Worm (Caenorhabditis elegans) whole organism, L4 larva: ENCODE data around the gene T26C5.5.
A peak's percentile ranks its signal among the peaks of the same experiment; 100 is the strongest.

Experiments used
- D1046.2 ChIP-seq: fragments of 200-800 bp; sonication (Bioruptor generic); IDR thresholded peaks from 2 replicates; pipeline ENCODE4 v1.3.6; 2022; ENCODE audit warnings: missing genetic modification characterization, missing compliant biosample characterization
- F37D6.2 ChIP-seq: sonication (generic microtip); optimal IDR thresholded peaks from 2 replicates; lab custom pipeline; 2016; ENCODE audit warnings: mild to moderate bottlenecking, missing genetic modification characterization, missing compliant biosample characterization
- F44E2.7 ChIP-seq: fragments of 200-800 bp; sonication (Bioruptor generic); IDR thresholded peaks from 2 replicates; pipeline ENCODE4 v2.1.2; 2022; ENCODE audit warnings: missing genetic modification characterization, missing compliant biosample characterization
- T20F7.1 ChIP-seq: fragments of 200-800 bp; sonication (Bioruptor generic); optimal IDR thresholded peaks from 2 replicates; lab custom pipeline; 2018; ENCODE audit warnings: mild to moderate bottlenecking, missing genetic modification characterization, missing compliant biosample characterization
- Y48G9A.11 ChIP-seq: fragments of 200-800 bp; sonication (Bioruptor generic); IDR thresholded peaks from 2 replicates; pipeline ENCODE4 v1.3.6; 2022; ENCODE audit warnings: missing genetic modification reagents, missing genetic modification characterization, missing compliant biosample characterization
- ZK337.2 ChIP-seq: fragments of 200-800 bp; sonication (Bioruptor generic); IDR thresholded peaks from 2 replicates; pipeline ENCODE4 v1.3.6; 2022; ENCODE audit warnings: missing genetic modification reagents, missing genetic modification characterization, missing compliant biosample characterization
- aha-1 ChIP-seq: fragments of 150-350 bp; peaks from one replicate; lab custom pipeline; 2014; ENCODE audit warnings: missing biosample characterization, missing genetic modification characterization
- aly-2 ChIP-seq: sonication (generic microtip); optimal IDR thresholded peaks from 2 replicates; lab custom pipeline; 2018; ENCODE audit warnings: missing biosample characterization, missing genetic modification characterization
- ceh-82 ChIP-seq: sonication (generic microtip); optimal IDR thresholded peaks from 2 replicates; lab custom pipeline; 2017; ENCODE audit warnings: missing biosample characterization, missing genetic modification characterization
- daf-8 ChIP-seq: fragments of 200-800 bp; sonication (Bioruptor generic); IDR thresholded peaks from 2 replicates; pipeline ENCODE4 v1.3.6; 2022; ENCODE audit warnings: missing genetic modification characterization, missing compliant biosample characterization
- dmd-6 ChIP-seq: fragments of 200-800 bp; sonication (Bioruptor generic); IDR thresholded peaks from 2 replicates; pipeline ENCODE4 v1.3.6; 2022; ENCODE audit warnings: missing genetic modification reagents, missing genetic modification characterization, missing compliant biosample characterization
- dmd-8 ChIP-seq: fragments of 200-800 bp; sonication (Bioruptor generic); IDR thresholded peaks from 2 replicates; pipeline ENCODE4 v1.3.6; 2022; ENCODE audit warnings: missing genetic modification characterization, missing compliant biosample characterization
- dmd-9 ChIP-seq: fragments of 200-800 bp; sonication (Bioruptor generic); IDR thresholded peaks from 2 replicates; pipeline ENCODE4 v1.3.6; 2022; ENCODE audit warnings: missing genetic modification reagents, missing genetic modification characterization, missing compliant biosample characterization
- egl-27 ChIP-seq: sonication (generic microtip); optimal IDR thresholded peaks from 3 replicates; lab custom pipeline; 2017; ENCODE audit warnings: missing biosample characterization, missing genetic modification reagents, missing genetic modification characterization
- fos-1 ChIP-seq: fragments of 150-350 bp; optimal IDR thresholded peaks from 2 replicates; lab custom pipeline; 2014; ENCODE audit warnings: missing biosample characterization, missing genetic modification characterization
- hif-1 ChIP-seq, 2 experiments: sonication (generic microtip); optimal IDR thresholded peaks; 2 replicates each; lab custom pipeline; 2016 to 2017; ENCODE audit warnings: missing compliant biosample characterization in 2 of 2, missing genetic modification characterization in 2 of 2, missing genetic modification reagents in 2 of 2, missing genotype in 2 of 2, mild to moderate bottlenecking in 1 of 2
- hlh-11 ChIP-seq: fragments of 200-800 bp; sonication (Bioruptor generic); optimal IDR thresholded peaks from 2 replicates; lab custom pipeline; 2018; ENCODE audit warnings: mild to moderate bottlenecking, missing genetic modification characterization, missing compliant biosample characterization
- jun-1 ChIP-seq: fragments of 150-350 bp; optimal IDR thresholded peaks from 2 replicates; lab custom pipeline; 2014; ENCODE audit warnings: missing biosample characterization, missing genetic modification reagents, missing genetic modification characterization
- lin-1 ChIP-seq: fragments of 200-800 bp; sonication (Bioruptor generic); IDR thresholded peaks from 2 replicates; pipeline ENCODE4 v1.3.6; 2022; ENCODE audit warnings: missing genetic modification reagents, missing genetic modification characterization, missing compliant biosample characterization
- lin-29 ChIP-seq: fragments of 200-800 bp; sonication (Bioruptor generic); IDR thresholded peaks from 2 replicates; pipeline ENCODE4 v1.3.6; 2022; ENCODE audit warnings: missing genetic modification reagents, missing genetic modification characterization, missing compliant biosample characterization
- lin-39 ChIP-seq: fragments of 150-350 bp; optimal IDR thresholded peaks from 2 replicates; lab custom pipeline; 2014; ENCODE audit warnings: missing biosample characterization, missing genetic modification reagents, missing genetic modification characterization
- lir-3 ChIP-seq: sonication (generic microtip); optimal IDR thresholded peaks from 2 replicates; lab custom pipeline; 2016; ENCODE audit warnings: mild to moderate bottlenecking, missing genetic modification characterization, missing compliant biosample characterization
- mdl-1 ChIP-seq, 2 experiments: fragments of 150-350 bp in 1 of 2; sonication (generic microtip) in 1 of 2; optimal IDR thresholded peaks; 2 replicates each; lab custom pipeline; 2014 to 2017; ENCODE audit warnings: missing biosample characterization in 2 of 2, missing genetic modification characterization in 2 of 2
- mdt-29 ChIP-seq: fragments of 200-800 bp; sonication (Bioruptor generic); IDR thresholded peaks from 2 replicates; pipeline ENCODE4 v1.3.6; 2022; ENCODE audit warnings: missing genetic modification reagents, missing genetic modification characterization, missing compliant biosample characterization
- mep-1 ChIP-seq: fragments of 150-350 bp; sonication (generic microtip); optimal IDR thresholded peaks from 3 replicates; lab custom pipeline; 2014; ENCODE audit warnings: missing biosample characterization, missing genetic modification characterization
- mes-2 ChIP-seq: sonication (generic microtip); optimal IDR thresholded peaks from 2 replicates; lab custom pipeline; 2016; ENCODE audit warnings: missing genotype, mild to moderate bottlenecking, missing genetic modification characterization, missing compliant biosample characterization; ENCODE audit not compliant: poor library complexity, severe bottlenecking
- mxl-2 ChIP-seq: fragments of 200-800 bp; sonication (Bioruptor generic); conservative IDR thresholded peaks from 2 replicates; pipeline ENCODE4 v1.3.6; 2022; ENCODE audit warnings: missing genetic modification reagents, missing genetic modification characterization, missing compliant biosample characterization
- nhr-10 ChIP-seq: fragments of 150-350 bp; optimal IDR thresholded peaks from 2 replicates; lab custom pipeline; 2014; ENCODE audit warnings: missing biosample characterization, missing genetic modification characterization
- nhr-11 ChIP-seq: fragments of 150-350 bp; optimal IDR thresholded peaks from 2 replicates; lab custom pipeline; 2014; ENCODE audit warnings: missing biosample characterization, missing genetic modification characterization
- nhr-25 ChIP-seq: sonication (generic microtip); optimal IDR thresholded peaks from 2 replicates; lab custom pipeline; 2017; ENCODE audit warnings: missing genetic modification characterization, mild to moderate bottlenecking, missing compliant biosample characterization, antibody characterized with exemption, moderate library complexity, borderline replicate concordance; ENCODE audit not compliant: insufficient read depth
- nhr-41 ChIP-seq: fragments of 200-800 bp; sonication (Bioruptor generic); IDR thresholded peaks from 2 replicates; pipeline ENCODE4 v1.3.6; 2022; ENCODE audit warnings: missing genetic modification reagents, missing genetic modification characterization, missing compliant biosample characterization
- nhr-48 ChIP-seq: sonication (generic microtip); optimal IDR thresholded peaks from 2 replicates; lab custom pipeline; 2016; ENCODE audit warnings: mild to moderate bottlenecking, missing genetic modification characterization, missing compliant biosample characterization
- php-3 ChIP-seq: fragments of 200-800 bp; sonication (Bioruptor generic); IDR thresholded peaks from 2 replicates; pipeline ENCODE4 v1.3.6; 2022; ENCODE audit warnings: missing genetic modification reagents, missing genetic modification characterization, missing compliant biosample characterization
- skn-1 ChIP-seq: fragments of 150-350 bp; optimal IDR thresholded peaks from 2 replicates; lab custom pipeline; 2014; ENCODE audit warnings: missing biosample characterization, missing genetic modification characterization
- snpc-4 ChIP-seq: fragments of 150-350 bp; optimal IDR thresholded peaks from 2 replicates; lab custom pipeline; 2014; ENCODE audit warnings: missing biosample characterization, missing genetic modification characterization
- spr-1 ChIP-seq: sonication (generic microtip); optimal IDR thresholded peaks from 2 replicates; lab custom pipeline; 2016; ENCODE audit warnings: mild to moderate bottlenecking, missing genetic modification characterization, missing compliant biosample characterization
- tag-97 ChIP-seq: fragments of 200-800 bp; sonication (Bioruptor generic); IDR thresholded peaks from 2 replicates; pipeline ENCODE4 v1.3.6; 2022; ENCODE audit warnings: missing genetic modification characterization, missing compliant biosample characterization
- tra-1 ChIP-seq: fragments of 200-800 bp; sonication (Bioruptor generic); IDR thresholded peaks from 2 replicates; pipeline ENCODE4 v1.3.6; 2022; ENCODE audit warnings: missing genetic modification reagents, missing genetic modification characterization, missing compliant biosample characterization
- unc-62 ChIP-seq, 3 experiments: fragments of 150-350 bp in 1 of 3; sonication (generic microtip); optimal IDR thresholded peaks in 2 of 3; peaks in 1 of 3; 1 replicate in 1 of 3; 2 replicates in 2 of 3; lab custom pipeline; 2014 to 2017; ENCODE audit warnings: missing biosample characterization in 3 of 3, missing genetic modification characterization in 3 of 3, missing genetic modification reagents in 3 of 3, missing genotype in 1 of 3
- zag-1 ChIP-seq: fragments of 150-350 bp; optimal IDR thresholded peaks from 2 replicates; lab custom pipeline; 2014; ENCODE audit warnings: missing biosample characterization, missing genetic modification characterization
- zfp-2 ChIP-seq: sonication (generic microtip); optimal IDR thresholded peaks from 2 replicates; lab custom pipeline; 2016; ENCODE audit warnings: mild to moderate bottlenecking, missing genetic modification characterization, missing compliant biosample characterization
- zip-11 ChIP-seq: fragments of 200-800 bp; sonication (Bioruptor generic); IDR thresholded peaks from 2 replicates; pipeline ENCODE4 v1.3.6; 2022; ENCODE audit warnings: missing genetic modification characterization, missing compliant biosample characterization
- ztf-11 ChIP-seq: fragments of 150-350 bp; optimal IDR thresholded peaks from 2 replicates; lab custom pipeline; 2014; ENCODE audit warnings: missing biosample characterization, missing genetic modification characterization

The T26C5.5 gene

DNA sequence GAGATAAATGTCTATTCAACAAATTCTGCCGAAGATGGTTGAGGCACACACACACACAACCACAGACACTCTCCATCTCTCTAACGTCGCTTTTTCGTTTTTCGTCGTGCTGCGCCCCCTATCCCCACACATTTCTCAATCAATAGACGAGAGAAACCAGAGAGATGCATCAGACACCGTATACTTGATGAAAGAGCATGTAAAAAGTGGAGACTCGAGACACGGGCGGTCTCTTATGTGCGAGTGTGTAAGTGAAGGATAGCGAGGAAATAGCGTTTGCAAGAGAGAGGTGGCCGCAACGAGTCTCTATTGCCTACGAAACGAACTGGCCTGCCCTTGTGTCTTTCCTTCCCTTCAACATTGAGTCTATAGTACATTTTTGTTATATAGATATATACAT lies 36.2 kb upstream of the T26C5.5 start (continued):
- TF ChIP-seq tag-97 (GFP tag; lab: Robert Waterston, UW), result no peak
- no peak for TF ChIP-seq egl-27 (tag; lab: Kevin White, UChicago)
- TF ChIP-seq zag-1 (tag; lab: Kevin White, UChicago), result no peak
- TF ChIP-seq nhr-41 (GFP tag; lab: Robert Waterston, UW), result peak; percentile 76
- TF ChIP-seq mxl-2, result no peak
- peak; percentile 86 for TF ChIP-seq spr-1 (tag; lab: Kevin White, UChicago)
- no peak for TF ChIP-seq skn-1 (tag; lab: Kevin White, UChicago)
- peak; percentile 83 for TF ChIP-seq mes-2 (tag; lab: Kevin White, UChicago)
- TF ChIP-seq T20F7.1 (GFP tag; lab: Kevin White, UChicago), result peak; percentile 60
- TF ChIP-seq mdt-29, result peak; percentile 63; the same call in 1 of the 2 replicates
- TF ChIP-seq dmd-6 (GFP tag; lab: Robert Waterston, UW), result peak; percentile 91
- no peak for TF ChIP-seq aly-2 (tag; lab: Kevin White, UChicago)
- no peak for TF ChIP-seq daf-8 (GFP tag; lab: Robert Waterston, UW)
- peak; percentile 81 for TF ChIP-seq nhr-48 (tag; lab: Kevin White, UChicago)
- TF ChIP-seq zfp-2, result no peak
- TF ChIP-seq dmd-8 (GFP tag; lab: Robert Waterston, UW), result 0 out of 2 replicates have a peak, but pooled peaks have one; percentile 31
- peak; percentile 80 for TF ChIP-seq F37D6.2
- TF ChIP-seq tra-1, result peak; percentile 78
- TF ChIP-seq mdl-1 (tag; optimal IDR thresholded peaks at IDR 0.05; lab: Kevin White, UChicago), result peak; percentile 41 to 93
- TF ChIP-seq jun-1 (tag; lab: Kevin White, UChicago), result peak; percentile 66
- 0 out of 2 replicates have a peak, but pooled peaks have one; percentile 42 for TF ChIP-seq D1046.2 (GFP tag; lab: Robert Waterston, UW)
- no peak for TF ChIP-seq ceh-82 (tag; lab: Kevin White, UChicago)
- 0 out of 2 replicates have a peak, but pooled peaks have one; percentile 19 for TF ChIP-seq zip-11 (GFP tag; lab: Robert Waterston, UW)
- peak; percentile 90 for TF ChIP-seq nhr-25 (tag; lab: Kevin White, UChicago)
- TF ChIP-seq lin-1 (GFP tag; lab: Robert Waterston, UW), result peak; percentile 74
- TF ChIP-seq mep-1 (tag; lab: Kevin White, UChicago), result peak; percentile 95
- peak; percentile 31 for TF ChIP-seq lir-3
- peak; percentile 35; the same call in 1 of the 2 replicates for TF ChIP-seq php-3
- TF ChIP-seq lin-39 (tag; lab: Kevin White, UChicago), result peak; percentile 59
- no peak for TF ChIP-seq lin-29 (GFP tag; lab: Robert Waterston, UW)
- TF ChIP-seq snpc-4 (tag; lab: Kevin White, UChicago), result no peak
- peak; percentile 97 for TF ChIP-seq hlh-11 (tag; lab: Kevin White, UChicago)
- TF ChIP-seq Y48G9A.11 (GFP tag; lab: Robert Waterston, UW), result no peak
- TF ChIP-seq nhr-11 (tag; lab: Kevin White, UChicago), result peak; percentile 94
- 0 out of 2 replicates have a peak, but pooled peaks have one; percentile 27 for TF ChIP-seq F44E2.7 (GFP tag; lab: Robert Waterston, UW)
- TF ChIP-seq ztf-11 (tag; lab: Kevin White, UChicago), result no peak
- peak; percentile 35 for TF ChIP-seq fos-1 (tag; lab: Kevin White, UChicago)
- peak; percentile 39 for TF ChIP-seq nhr-10 (tag; lab: Kevin White, UChicago)
- TF ChIP-seq ZK337.2 (GFP tag; lab: Robert Waterston, UW), result no peak

DNA sequence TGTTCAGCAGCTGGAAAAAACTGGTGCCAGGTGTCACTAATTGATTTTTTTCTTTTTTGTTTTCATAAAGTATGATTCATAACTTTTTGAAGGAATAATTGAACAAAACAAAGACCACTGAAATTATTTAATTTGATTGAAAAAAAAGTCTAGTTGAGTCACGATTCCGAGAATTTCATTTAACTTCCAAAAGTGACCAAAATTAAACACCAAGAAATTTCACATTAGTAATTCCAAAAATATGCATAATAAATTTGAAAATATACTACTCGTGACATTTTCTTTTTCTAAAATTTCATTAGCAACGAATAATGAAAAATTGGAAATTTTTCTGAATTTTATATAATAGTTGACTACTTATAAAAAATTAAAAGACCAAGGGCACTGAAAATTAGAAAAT lies 35.5 kb upstream of the T26C5.5 start:
- TF ChIP-seq nhr-11 (tag; lab: Kevin White, UChicago) (no peak), hif-1 (tag; optimal IDR thresholded peaks at IDR 0.05; lab: Kevin White, UChicago) (no peak), aha-1 (tag; lab: Kevin White, UChicago) (peak; percentile 93), unc-62 (GFP tag; optimal IDR thresholded peaks at IDR 0.05 in 1 of 2; lab: Kevin White, UChicago) (peak in 1 of 2 experiments; percentile 96), unc-62 (tag; optimal IDR thresholded peaks at IDR 0.05; lab: Kevin White, UChicago) (no peak), dmd-9 (GFP tag; lab: Robert Waterston, UW) (no peak)
- TF ChIP-seq, all 104 proteins: peak for 2
